Fruit fly (Drosophila melanogaster): ENCODE measurements around the gene CG7600.

The CG7600 gene

dm6 chr3L:11256147-11256971 is 45.8 kb downstream of the CG7600 start:
- TF ChIP-seq CTCF (optimal IDR thresholded peaks at IDR 0.05), result no peak
- TF ChIP-seq CG8478 (optimal IDR thresholded peaks at IDR 0.05), result no peak

dm6 chr3L:11258392-11258791 is 47.8 kb downstream of the CG7600 start:
- no peak for TF ChIP-seq CG8478 (optimal IDR thresholded peaks at IDR 0.05)
- no peak for TF ChIP-seq CTCF (optimal IDR thresholded peaks at IDR 0.05)

dm6 chr3L:11259759-11260158 is 49.2 kb downstream of the CG7600 start:
- TF ChIP-seq CTCF (optimal IDR thresholded peaks at IDR 0.05) (no peak), CG8478 (optimal IDR thresholded peaks at IDR 0.05) (no peak)

- no peak for TF ChIP-seq CTCF (optimal IDR thresholded peaks at IDR 0.05)
- no peak for TF ChIP-seq CG8478 (optimal IDR thresholded peaks at IDR 0.05)
These were observed 49.7 kb downstream of the CG7600 start for dm6 chr3L:11260275-11260734.

dm6 chr3L:11260737-11261455 is 50.3 kb downstream of the CG7600 start:
- TF ChIP-seq CTCF (optimal IDR thresholded peaks at IDR 0.05) (no peak), CG8478 (optimal IDR thresholded peaks at IDR 0.05) (no peak)

dm6 chr3L:11261456-11262082 is 51.0 kb downstream of the CG7600 start:
- TF ChIP-seq CG8478 (optimal IDR thresholded peaks at IDR 0.05) (no peak), CTCF (optimal IDR thresholded peaks at IDR 0.05) (no peak)

dm6 chr3L:11262159-11262558 is 51.6 kb downstream of the CG7600 start:
- TF ChIP-seq CG8478 (optimal IDR thresholded peaks at IDR 0.05) (no peak), CTCF (optimal IDR thresholded peaks at IDR 0.05) (no peak)
